Fruit fly (Drosophila melanogaster): Measurements from ENCODE around the gene CG32486.

The CG32486 gene

DNA sequence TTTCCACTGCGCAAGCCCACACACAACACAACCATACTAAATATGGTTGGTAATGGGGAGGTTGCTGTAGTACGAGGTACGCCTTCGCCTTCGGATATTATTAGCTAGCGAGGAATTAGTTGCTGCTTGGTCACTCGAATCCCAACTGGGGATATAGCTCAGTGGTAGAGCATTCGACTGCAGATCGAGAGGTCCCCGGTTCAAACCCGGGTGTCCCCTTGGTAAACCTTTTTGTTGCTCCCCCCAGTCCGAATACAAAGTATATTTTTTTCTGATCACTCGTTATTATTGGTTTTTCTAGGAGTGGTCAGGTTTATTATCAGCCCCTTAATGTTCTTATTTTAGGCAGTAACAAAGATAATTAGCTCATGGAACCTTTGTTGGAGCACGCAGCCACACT, 25.0 kb upstream of the CG32486 start (continued):
- TF ChIP-seq Hr51 (GFP tag; optimal IDR thresholded peaks at IDR 0.05) = no peak
- TF ChIP-seq CG12942 (GFP tag; optimal IDR thresholded peaks at IDR 0.05) = no peak
- no peak for TF ChIP-seq CG9797 (GFP tag; optimal IDR thresholded peaks at IDR 0.05)
- no peak for TF ChIP-seq trh (GFP tag; optimal IDR thresholded peaks at IDR 0.05)
- peak; percentile 64 for TF ChIP-seq hb (GFP tag; IDR thresholded peaks at IDR 0.05; ENCODE audit: partially characterized antibody)
- TF ChIP-seq CG43689 (GFP tag; IDR thresholded peaks at IDR 0.05) = no peak
- no peak for TF ChIP-seq CG2712 (tag; optimal IDR thresholded peaks at IDR 0.05)
- no peak for TF ChIP-seq CG10543 (GFP tag; optimal IDR thresholded peaks at IDR 0.05)
- no peak for TF ChIP-seq ci (GFP tag; IDR thresholded peaks at IDR 0.05)
- no peak for TF ChIP-seq lov (optimal IDR thresholded peaks at IDR 0.05)
- TF ChIP-seq lov (GFP tag; IDR thresholded peaks at IDR 0.05) = peak; percentile 28; the same call in 1 of the 3 replicates
- no peak for TF ChIP-seq CG9609 (GFP tag; optimal IDR thresholded peaks at IDR 0.05)
- no peak for TF ChIP-seq Dip3 (GFP tag; optimal IDR thresholded peaks at IDR 0.05)
- no peak for TF ChIP-seq CG18011 (GFP tag; optimal IDR thresholded peaks at IDR 0.05)
- peak; percentile 51; the same call in 1 of the 3 replicates for TF ChIP-seq sr (GFP tag; IDR thresholded peaks at IDR 0.05)
- no peak for TF ChIP-seq CG10431 (GFP tag; optimal IDR thresholded peaks at IDR 0.05)
- no peak for TF ChIP-seq CG11093 (GFP tag; IDR thresholded peaks at IDR 0.05)
- TF ChIP-seq NK7.1 (GFP tag; optimal IDR thresholded peaks at IDR 0.05) = no peak
- TF ChIP-seq CG1832 (GFP tag; optimal IDR thresholded peaks at IDR 0.05) = no peak
- no peak for TF ChIP-seq nau (GFP tag; optimal IDR thresholded peaks at IDR 0.05)
- TF ChIP-seq schlank (tag; optimal IDR thresholded peaks at IDR 0.05) = no peak
- TF ChIP-seq Rfx (GFP tag; IDR thresholded peaks at IDR 0.05) = no peak
- TF ChIP-seq CG15479 (GFP tag; optimal IDR thresholded peaks at IDR 0.05) = no peak
- TF ChIP-seq CG4282 (GFP tag; optimal IDR thresholded peaks at IDR 0.05) = no peak
- TF ChIP-seq CG31388 (GFP tag; optimal IDR thresholded peaks at IDR 0.05) = no peak
- no peak for TF ChIP-seq Dfd (GFP tag; optimal IDR thresholded peaks at IDR 0.05)
- TF ChIP-seq az2 (GFP tag; optimal IDR thresholded peaks at IDR 0.05) = no peak
- TF ChIP-seq knrl (GFP tag; IDR thresholded peaks at IDR 0.05; ENCODE audit: partially characterized antibody) = peak; percentile 52; the same call in 2 of the 3 replicates
- TF ChIP-seq fu2 (GFP tag; optimal IDR thresholded peaks at IDR 0.05) = no peak
- TF ChIP-seq bbx (GFP tag; IDR thresholded peaks at IDR 0.05; ENCODE audit: partially characterized antibody) = peak; percentile 84
- no peak for TF ChIP-seq grn (GFP tag; optimal IDR thresholded peaks at IDR 0.05)
- no peak for TF ChIP-seq Ptx1 (GFP tag; IDR thresholded peaks at IDR 0.05)
- TF ChIP-seq Scr (GFP tag; IDR thresholded peaks at IDR 0.05; ENCODE audit: partially characterized antibody) = peak; percentile 62
- TF ChIP-seq Side (GFP tag; optimal IDR thresholded peaks at IDR 0.05) = no peak
- TF ChIP-seq CG8359 (GFP tag; optimal IDR thresholded peaks at IDR 0.05; ENCODE audit: borderline replicate concordance) = no peak
- no peak for TF ChIP-seq psq (GFP tag; optimal IDR thresholded peaks at IDR 0.05)
- TF ChIP-seq CG3407 (GFP tag; optimal IDR thresholded peaks at IDR 0.05) = no peak
- no peak for TF ChIP-seq CG7745 (tag; optimal IDR thresholded peaks at IDR 0.05)
- 0 out of 2 replicates have a peak, but pooled peaks have one; percentile 32 for TF ChIP-seq unc-4 (GFP tag; IDR thresholded peaks at IDR 0.05; ENCODE audit: partially characterized antibody)
- no peak for TF ChIP-seq CG11504 (tag; optimal IDR thresholded peaks at IDR 0.05)
- peak; percentile 89 for TF ChIP-seq ato (GFP tag; IDR thresholded peaks at IDR 0.05; ENCODE audit: partially characterized antibody)
- no peak for TF ChIP-seq ken (GFP tag; IDR thresholded peaks at IDR 0.05)
- TF ChIP-seq CG4424 (GFP tag; optimal IDR thresholded peaks at IDR 0.05) = no peak
- TF ChIP-seq CG42726 (GFP tag; IDR thresholded peaks at IDR 0.05; ENCODE audit: partially characterized antibody) = peak; percentile 94
- 0 out of 3 replicates have a peak, but pooled peaks have one; percentile 6 for TF ChIP-seq CG2199 (GFP tag; IDR thresholded peaks at IDR 0.05)
- TF ChIP-seq sima (GFP tag; optimal IDR thresholded peaks at IDR 0.05) = no peak
- TF ChIP-seq CG6791 (GFP tag; IDR thresholded peaks at IDR 0.05; ENCODE audit: partially characterized antibody) = peak; percentile 91
- no peak for TF ChIP-seq CG6254 (GFP tag; optimal IDR thresholded peaks at IDR 0.05)
- no peak for TF ChIP-seq Optix (GFP tag; IDR thresholded peaks at IDR 0.05)
- TF ChIP-seq chif (GFP tag; optimal IDR thresholded peaks at IDR 0.05) = no peak

Measured in whole organism, embryonic.